Worm (Caenorhabditis elegans): Measurements from ENCODE around the gene rgs-9.

DNA sequence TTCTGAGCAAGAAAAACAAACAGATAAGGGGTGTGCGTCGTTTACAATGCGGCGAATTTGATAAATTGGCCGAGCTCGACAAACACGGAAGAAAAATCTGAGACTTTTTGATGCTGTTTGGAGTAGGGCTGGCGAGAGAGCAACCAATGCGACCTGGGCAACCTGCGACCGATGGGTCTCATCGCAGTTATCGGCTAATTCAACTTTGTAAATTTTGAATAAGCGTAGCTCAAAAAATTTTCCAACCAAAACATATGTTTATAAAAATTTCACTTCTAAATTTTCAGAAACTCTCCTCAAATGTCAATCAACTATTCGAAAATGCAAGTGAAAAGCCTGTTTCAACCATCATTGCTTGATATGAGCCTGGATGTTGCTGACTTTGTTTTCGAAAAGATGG, 23.2 kb upstream of the rgs-9 start, which contains the start of gene B0294.3:
- TF ChIP-seq ceh-13 (GFP tag; optimal IDR thresholded peaks at IDR 0.05) (no peak), ets-7 (tag; optimal IDR thresholded peaks at IDR 0.05) (no peak), flt-1 (GFP tag; IDR thresholded peaks at IDR 0.05) (no peak), scrt-1 (GFP tag; IDR thresholded peaks at IDR 0.05) (no peak), aly-1 (tag; optimal IDR thresholded peaks at IDR 0.05) (no peak), tbx-37 (GFP tag; conservative IDR thresholded peaks at IDR 0.05) (no peak), F13C5.2 (tag; optimal IDR thresholded peaks at IDR 0.05) (no peak), hmg-4 (GFP tag; optimal IDR thresholded peaks at IDR 0.05) (no peak), sea-1 (GFP tag; conservative IDR thresholded peaks at IDR 0.05) (no peak), ama-1 (optimal IDR thresholded peaks at IDR 0.05) (no peak)

Measured in whole organism, early embryonic.